Worm (Caenorhabditis elegans): Measurements from ENCODE around the gene srd-59.

DNA sequence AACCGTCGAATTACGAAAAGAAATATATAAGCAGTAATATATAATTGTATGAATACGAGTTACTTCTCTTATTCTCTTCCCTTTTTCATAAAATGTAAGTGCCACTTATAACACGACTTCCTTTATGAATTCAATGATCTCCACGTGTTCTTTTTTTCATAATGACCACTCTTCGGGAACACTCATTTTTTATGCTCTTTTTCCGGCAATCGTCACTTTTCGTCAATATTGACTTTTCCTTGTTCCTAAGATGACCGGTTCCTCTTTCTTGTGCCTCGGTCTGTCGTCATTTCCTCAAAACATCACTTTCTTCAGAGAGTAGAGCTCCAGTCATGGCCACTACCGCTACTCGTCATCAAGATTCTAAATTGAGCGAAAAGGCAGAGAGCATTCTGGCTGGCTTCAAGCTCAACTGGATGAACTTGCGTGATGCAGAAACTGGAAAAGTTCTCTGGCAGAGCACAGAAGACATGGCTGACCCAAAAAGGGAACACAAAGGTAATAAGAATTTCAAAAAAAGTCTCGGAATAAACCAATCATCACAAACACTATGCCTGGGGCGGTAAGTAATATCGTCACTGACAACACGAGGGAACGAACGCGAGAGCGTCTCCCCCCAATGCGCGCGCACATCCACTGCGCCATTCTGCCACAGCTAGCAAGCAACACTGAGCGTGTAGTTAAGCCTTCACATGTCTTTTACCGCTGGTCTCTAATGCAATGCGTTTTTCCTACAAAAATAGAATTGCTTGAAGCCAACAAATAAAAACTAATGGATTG is 21.8 kb upstream of the srd-59 start, which contains the start of gene pdl-1:
- TF ChIP-seq nhr-6 (tag; optimal IDR thresholded peaks at IDR 0.05) (peak; percentile 46), pqm-1 (tag; optimal IDR thresholded peaks at IDR 0.05) (no peak), unc-62 (GFP tag; optimal IDR thresholded peaks at IDR 0.05 in 1 of 2) (peak in 1 of 2 experiments; percentile 89), unc-62 (tag; optimal IDR thresholded peaks at IDR 0.05) (peak; percentile 11), ceh-82 (tag; optimal IDR thresholded peaks at IDR 0.05) (no peak), ama-1 (optimal IDR thresholded peaks at IDR 0.05) (no peak), zfp-2 (tag; optimal IDR thresholded peaks at IDR 0.05) (peak; percentile 32), lin-39 (tag; optimal IDR thresholded peaks at IDR 0.05) (no peak), hlh-30 (tag; optimal IDR thresholded peaks at IDR 0.05; ENCODE audit: insufficient read depth) (peak; percentile 58), nhr-11 (tag; optimal IDR thresholded peaks at IDR 0.05) (peak; percentile 57), ces-1 (GFP tag; optimal IDR thresholded peaks at IDR 0.05) (no peak), nhr-41 (GFP tag; IDR thresholded peaks at IDR 0.05) (peak; percentile 86)
